Worm (Caenorhabditis elegans) whole organism, young adult: ENCODE data around the gene B0302.4.

ENCODE experiments used
- B0261.1 ChIP-seq: sonication (generic microtip); optimal IDR thresholded peaks from 2 replicates; lab custom pipeline; 2016; ENCODE audit warnings: mild to moderate bottlenecking, missing genetic modification characterization, moderate library complexity, missing compliant biosample characterization
- B0336.3 ChIP-seq: fragments of 200-800 bp; sonication (Bioruptor generic); IDR thresholded peaks from 2 replicates; pipeline ENCODE4 v1.3.6; 2022; ENCODE audit warnings: missing genetic modification characterization, missing compliant biosample characterization
- D2030.7 ChIP-seq: fragments of 200-800 bp; sonication (Bioruptor generic); IDR thresholded peaks from 2 replicates; pipeline ENCODE4 v1.3.6; 2022; ENCODE audit warnings: missing genetic modification reagents, missing genetic modification characterization, missing compliant biosample characterization
- F23B12.7 ChIP-seq: sonication (generic microtip); optimal IDR thresholded peaks from 2 replicates; lab custom pipeline; 2017; ENCODE audit warnings: missing genetic modification characterization, mild to moderate bottlenecking, missing compliant biosample characterization, antibody characterized with exemption, moderate library complexity; ENCODE audit not compliant: insufficient read depth
- F39B2.1 ChIP-seq: fragments of 200-800 bp; sonication (Bioruptor generic); IDR thresholded peaks from 2 replicates; pipeline ENCODE4 v1.3.6; 2022; ENCODE audit warnings: missing genetic modification reagents, missing genetic modification characterization, missing compliant biosample characterization
- F55B11.4 ChIP-seq: sonication (generic microtip); optimal IDR thresholded peaks from 2 replicates; lab custom pipeline; 2016; ENCODE audit warnings: missing compliant biosample characterization, missing genetic modification characterization, borderline replicate concordance; ENCODE audit not compliant: insufficient read depth
- T07F8.4 ChIP-seq: sonication (generic microtip); optimal IDR thresholded peaks from 2 replicates; lab custom pipeline; 2016; ENCODE audit warnings: mild to moderate bottlenecking, missing genetic modification characterization, moderate library complexity, missing compliant biosample characterization
- Y56A3A.18 ChIP-seq: fragments of 200-800 bp; sonication (Bioruptor generic); IDR thresholded peaks from 2 replicates; pipeline ENCODE4 v1.3.6; 2022; ENCODE audit warnings: missing genetic modification reagents, missing genetic modification characterization, missing compliant biosample characterization
- Y95B8A.8 ChIP-seq: fragments of 200-800 bp; sonication (Bioruptor generic); IDR thresholded peaks from 2 replicates; pipeline ENCODE4 v1.3.6; 2022; ENCODE audit warnings: missing genetic modification reagents, missing genetic modification characterization, missing compliant biosample characterization
- akir-1 ChIP-seq: fragments of 200-800 bp; sonication (Bioruptor generic); optimal IDR thresholded peaks from 2 replicates; lab custom pipeline; 2018; ENCODE audit warnings: mild to moderate bottlenecking, missing genetic modification characterization, moderate library complexity, missing compliant biosample characterization
- aptf-3 ChIP-seq: fragments of 200-800 bp; sonication (Bioruptor generic); IDR thresholded peaks from 2 replicates; pipeline ENCODE4 v1.3.6; 2022; ENCODE audit warnings: missing genetic modification characterization, missing compliant biosample characterization
- attf-5 ChIP-seq: fragments of 200-800 bp; sonication (Bioruptor generic); optimal IDR thresholded peaks from 2 replicates; lab custom pipeline; 2018; ENCODE audit warnings: mild to moderate bottlenecking, missing genetic modification characterization, missing compliant biosample characterization
- ccch-3 ChIP-seq: fragments of 200-800 bp; sonication (Bioruptor generic); optimal IDR thresholded peaks from 2 replicates; lab custom pipeline; 2018; ENCODE audit warnings: mild to moderate bottlenecking, missing genetic modification characterization, missing compliant biosample characterization
- cebp-1 ChIP-seq, 2 experiments: fragments of 200-800 bp in 1 of 2; sonication (Bioruptor generic) in 1 of 2; sonication (generic microtip) in 1 of 2; IDR thresholded peaks in 1 of 2; optimal IDR thresholded peaks in 1 of 2; 2 replicates each; pipeline versions ENCODE4 v1.3.6 to Lab custom; 2017 to 2022; ENCODE audit warnings: missing compliant biosample characterization in 2 of 2, missing genetic modification characterization in 2 of 2, mild to moderate bottlenecking in 1 of 2, missing genetic modification reagents in 1 of 2, moderate library complexity in 1 of 2
- ceh-91 ChIP-seq: fragments of 200-800 bp; sonication (Bioruptor generic); IDR thresholded peaks from 2 replicates; pipeline ENCODE4 v1.3.6; 2022; ENCODE audit warnings: missing genetic modification reagents, missing genetic modification characterization, missing compliant biosample characterization
- dox-1 ChIP-seq: fragments of 200-800 bp; sonication (Bioruptor generic); IDR thresholded peaks from 2 replicates; pipeline ENCODE4 v1.3.6; 2022; ENCODE audit warnings: missing genetic modification reagents, missing genetic modification characterization, missing compliant biosample characterization
- egl-18 ChIP-seq: fragments of 200-800 bp; sonication (Bioruptor generic); IDR thresholded peaks from 2 replicates; pipeline ENCODE4 v1.3.6; 2022; ENCODE audit warnings: missing genetic modification reagents, missing genetic modification characterization, missing compliant biosample characterization
- egl-44 ChIP-seq: fragments of 200-800 bp; sonication (Bioruptor generic); IDR thresholded peaks from 2 replicates; pipeline ENCODE4 v1.3.6; 2022; ENCODE audit warnings: missing genetic modification reagents, missing genetic modification characterization, missing compliant biosample characterization
- ekl-4 ChIP-seq: fragments of 200-800 bp; sonication (Bioruptor generic); IDR thresholded peaks from 2 replicates; pipeline ENCODE4 v1.3.6; 2022; ENCODE audit warnings: missing genetic modification reagents, missing genetic modification characterization, missing compliant biosample characterization
- hsf-1 ChIP-seq: fragments of 200-800 bp; sonication (Bioruptor generic); IDR thresholded peaks from 2 replicates; pipeline ENCODE4 v1.3.6; 2022; ENCODE audit warnings: missing genetic modification reagents, missing genetic modification characterization, missing compliant biosample characterization
- lin-54 ChIP-seq: fragments of 200-800 bp; sonication (Bioruptor generic); optimal IDR thresholded peaks from 2 replicates; lab custom pipeline; 2018; ENCODE audit warnings: mild to moderate bottlenecking, missing genetic modification characterization, missing compliant biosample characterization
- lir-1 ChIP-seq: fragments of 200-800 bp; sonication (Bioruptor generic); conservative IDR thresholded peaks from 2 replicates; pipeline ENCODE4 v1.3.6; 2022; ENCODE audit warnings: missing genetic modification reagents, missing genetic modification characterization, missing compliant biosample characterization
- lsy-27 ChIP-seq: sonication (generic microtip); optimal IDR thresholded peaks from 2 replicates; lab custom pipeline; 2017; ENCODE audit warnings: missing genetic modification characterization, mild to moderate bottlenecking, missing compliant biosample characterization, antibody characterized with exemption, missing genotype, borderline replicate concordance; ENCODE audit not compliant: insufficient read depth
- madf-3 ChIP-seq: fragments of 200-800 bp; sonication (Bioruptor generic); IDR thresholded peaks from 2 replicates; pipeline ENCODE4 v1.3.6; 2022; ENCODE audit warnings: missing genetic modification reagents, missing genetic modification characterization, missing compliant biosample characterization
- nhr-80 ChIP-seq: sonication (generic microtip); optimal IDR thresholded peaks from 2 replicates; lab custom pipeline; 2016; ENCODE audit warnings: missing genetic modification characterization, missing compliant biosample characterization
- nhr-90 ChIP-seq: sonication (generic microtip); optimal IDR thresholded peaks from 2 replicates; lab custom pipeline; 2016; ENCODE audit warnings: missing genotype, mild to moderate bottlenecking, missing genetic modification characterization, missing compliant biosample characterization
- pha-4 ChIP-seq: fragments of 150-350 bp; sonication (generic microtip); optimal IDR thresholded peaks from 2 replicates; lab custom pipeline; 2014; ENCODE audit warnings: missing biosample characterization, missing genetic modification reagents, missing genetic modification characterization
- rec-8 ChIP-seq, 2 experiments: sonication (generic microtip); optimal IDR thresholded peaks; 2 replicates each; lab custom pipeline; 2016; ENCODE audit warnings: mild to moderate bottlenecking in 2 of 2, missing genetic modification characterization in 2 of 2, missing genetic modification reagents in 2 of 2, missing genotype in 2 of 2, missing biosample characterization in 1 of 2, missing compliant biosample characterization in 1 of 2, moderate library complexity in 1 of 2
- repo-1 ChIP-seq: sonication (generic microtip); optimal IDR thresholded peaks from 2 replicates; lab custom pipeline; 2017; ENCODE audit warnings: mild to moderate bottlenecking, missing genetic modification characterization, missing compliant biosample characterization
- rpc-1 ChIP-seq, 2 experiments: fragments of 150-350 bp in 1 of 2; sonication (generic microtip) in 1 of 2; optimal IDR thresholded peaks; 2 replicates each; lab custom pipeline; 2014 to 2018; ENCODE audit warnings: missing biosample characterization in 1 of 2, missing genetic modification characterization in 1 of 2, missing genetic modification reagents in 1 of 2, missing genotype in 1 of 2
- snpc-1.3 ChIP-seq: sonication (generic microtip); optimal IDR thresholded peaks from 2 replicates; lab custom pipeline; 2017; ENCODE audit warnings: missing genetic modification characterization, mild to moderate bottlenecking, missing compliant biosample characterization, antibody characterized with exemption, moderate library complexity, missing genotype, missing genetic modification reagents; ENCODE audit not compliant: insufficient read depth
- somi-1 ChIP-seq: fragments of 200-800 bp; sonication (Bioruptor generic); optimal IDR thresholded peaks from 2 replicates; lab custom pipeline; 2018; ENCODE audit warnings: mild to moderate bottlenecking, missing genetic modification characterization, missing compliant biosample characterization
- sptf-2 ChIP-seq: fragments of 200-800 bp; sonication (Bioruptor generic); optimal IDR thresholded peaks from 2 replicates; lab custom pipeline; 2018; ENCODE audit warnings: mild to moderate bottlenecking, missing genetic modification characterization, missing compliant biosample characterization
- tlf-1 ChIP-seq: fragments of 200-800 bp; sonication (Bioruptor generic); optimal IDR thresholded peaks from 2 replicates; lab custom pipeline; 2018; ENCODE audit warnings: mild to moderate bottlenecking, missing genetic modification characterization, missing compliant biosample characterization
- unc-62 ChIP-seq: fragments of 150-350 bp; optimal IDR thresholded peaks from 2 replicates; lab custom pipeline; 2014; ENCODE audit warnings: missing biosample characterization, missing genetic modification reagents, missing genetic modification characterization
- zfh-2 ChIP-seq: fragments of 200-800 bp; sonication (Bioruptor generic); conservative IDR thresholded peaks from 2 replicates; pipeline ENCODE4 v1.3.6; 2022; ENCODE audit warnings: missing genetic modification reagents, missing genetic modification characterization, missing compliant biosample characterization
- ztf-25 ChIP-seq: fragments of 200-800 bp; sonication (Bioruptor generic); IDR thresholded peaks from 2 replicates; pipeline ENCODE4 v1.3.6; 2022; ENCODE audit warnings: missing genetic modification reagents, missing genetic modification characterization, missing compliant biosample characterization
- ztf-3 ChIP-seq: fragments of 200-800 bp; sonication (Bioruptor generic); optimal IDR thresholded peaks from 2 replicates; lab custom pipeline; 2018; ENCODE audit warnings: mild to moderate bottlenecking, missing genetic modification characterization, missing compliant biosample characterization

Gene B0302.4

ce11 chrX:17176677-17177076 lies at the start of gene B0302.4:
TSS of gene B0302.4 (minus strand) at chrX:17176777.
- TF ChIP-seq B0261.1 (tag; lab: Kevin White, UChicago) = no peak
- TF ChIP-seq ccch-3 (GFP tag; lab: Kevin White, UChicago) = no peak
- no peak for TF ChIP-seq repo-1 (tag; lab: Kevin White, UChicago)
- TF ChIP-seq B0336.3 (GFP tag; lab: Robert Waterston, UW) = no peak
- TF ChIP-seq Y95B8A.8 (GFP tag; lab: Robert Waterston, UW) = no peak
- no peak for TF ChIP-seq snpc-1.3 (tag; lab: Kevin White, UChicago)
- TF ChIP-seq aptf-3 (GFP tag; lab: Robert Waterston, UW) = no peak

DNA sequence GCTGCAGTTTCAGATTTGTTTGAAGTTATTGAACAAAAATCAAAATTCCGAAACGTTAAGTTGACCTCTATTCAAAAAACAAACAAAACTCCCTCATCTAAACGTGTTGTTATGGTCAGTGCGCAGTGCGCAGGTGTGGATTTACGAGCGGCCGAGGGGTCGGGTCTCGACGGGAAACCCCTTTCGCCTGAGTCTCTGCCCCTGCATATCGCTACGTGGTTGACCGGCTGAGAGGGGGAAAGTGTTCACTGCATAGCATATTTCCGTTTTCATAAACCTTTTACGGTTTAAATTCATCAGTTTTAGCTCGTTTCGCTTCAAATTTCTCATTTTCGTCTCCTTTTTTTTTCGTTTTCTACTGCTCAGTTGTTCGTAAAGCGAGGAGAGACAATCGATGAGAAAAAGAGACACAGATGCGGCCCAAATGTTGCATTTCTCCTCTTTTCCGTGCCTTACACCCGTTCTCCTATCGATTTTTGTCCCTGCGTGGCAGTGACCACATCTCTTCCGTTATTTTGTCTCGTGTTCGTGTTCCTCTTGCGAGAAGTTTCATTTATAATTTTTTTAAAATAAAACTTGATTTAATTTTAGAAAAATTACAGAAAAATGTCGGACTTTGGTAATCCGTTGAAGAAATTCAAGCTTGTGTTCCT lies 45.4 kb upstream of the B0302.4 start, which contains the start of gene rab-6.2:
Gene rab-6.2 (plus strand): TSS at position 603 of the 653 bp plus-strand sequence.
- TF ChIP-seq dox-1 (GFP tag; lab: Robert Waterston, UW) (0 out of 2 replicates have a peak, but pooled peaks have one; percentile 16), D2030.7 (GFP tag; lab: Robert Waterston, UW) (no peak), zfh-2 (GFP tag; lab: Robert Waterston, UW) (peak; percentile 77)

ce11 chrX:17217050-17217813 lies 40.7 kb upstream of the B0302.4 start, which contains the start of gene acdh-7:
TSS of gene acdh-7 (minus strand) at chrX:17217105.
- TF ChIP-seq zfh-2 (GFP tag; lab: Robert Waterston, UW) (0 out of 2 replicates have a peak, but pooled peaks have one; percentile 28), nhr-80 (tag; lab: Kevin White, UChicago) (peak; percentile 25), pha-4 (tag; lab: Kevin White, UChicago) (no peak), attf-5 (GFP tag; lab: Kevin White, UChicago) (peak; percentile 1), F39B2.1 (GFP tag; lab: Robert Waterston, UW) (no peak), ztf-3 (GFP tag; lab: Kevin White, UChicago) (no peak), lir-1 (GFP tag; lab: Robert Waterston, UW) (no peak), egl-44 (GFP tag; lab: Robert Waterston, UW) (no peak), egl-18 (no peak), nhr-90 (tag; lab: Kevin White, UChicago) (no peak), F55B11.4 (tag; lab: Kevin White, UChicago) (no peak), B0336.3 (GFP tag; lab: Robert Waterston, UW) (0 out of 2 replicates have a peak, but pooled peaks have one; percentile 13), somi-1 (GFP tag; lab: Kevin White, UChicago) (no peak), rpc-1 (optimal IDR thresholded peaks at IDR 0.05; lab: Kevin White, UChicago) (no peak), rpc-1 (tag; optimal IDR thresholded peaks at IDR 0.05; lab: Kevin White, UChicago) (no peak), ztf-25 (GFP tag; lab: Robert Waterston, UW) (no peak), ceh-91 (GFP tag; lab: Robert Waterston, UW) (no peak), ekl-4 (GFP tag; lab: Robert Waterston, UW) (0 out of 2 replicates have a peak, but pooled peaks have one; percentile 25), rec-8 (tag; optimal IDR thresholded peaks at IDR 0.05; lab: Kevin White, UChicago) (no peak), hsf-1 (GFP tag; lab: Robert Waterston, UW) (no peak), unc-62 (GFP tag; lab: Kevin White, UChicago) (no peak), ccch-3 (GFP tag; lab: Kevin White, UChicago) (no peak), sptf-2 (no peak), Y56A3A.18 (GFP tag; lab: Robert Waterston, UW) (no peak), madf-3 (no peak), tlf-1 (GFP tag; lab: Kevin White, UChicago) (no peak), akir-1 (GFP tag; lab: Kevin White, UChicago) (no peak), T07F8.4 (tag; lab: Kevin White, UChicago) (no peak), cebp-1 (GFP tag; IDR thresholded peaks at IDR 0.05; lab: Robert Waterston, UW) (no peak), cebp-1 (tag; optimal IDR thresholded peaks at IDR 0.05; lab: Kevin White, UChicago) (peak; percentile 24), lin-54 (GFP tag; lab: Kevin White, UChicago) (no peak), F23B12.7 (tag; lab: Kevin White, UChicago) (no peak), lsy-27 (no peak)
